Fruit fly (Drosophila melanogaster) S2 (cell line): ENCODE data around the gene Tim8.

Source experiments
- CG8478 ChIP-seq: fragments of >200 bp; optimal IDR thresholded peaks from 2 replicates; lab custom pipeline; 2018
- CTCF ChIP-seq, 2 experiments: fragments of >200 bp; optimal IDR thresholded peaks; 2 replicates each; lab custom pipeline; 2018

Gene Tim8

dm6 chrX:11382588-11382987 lies 14.3 kb downstream of the Tim8 start:
- no peak for TF ChIP-seq CG8478 (lab: Kevin White, UChicago)
- no peak for TF ChIP-seq CTCF (optimal IDR thresholded peaks at IDR 0.05; lab: Kevin White, UChicago)

dm6 chrX:11383530-11383929 lies 15.3 kb downstream of the Tim8 start:
- TF ChIP-seq CTCF (optimal IDR thresholded peaks at IDR 0.05; lab: Kevin White, UChicago) (no peak), CG8478 (lab: Kevin White, UChicago) (no peak)

- TF ChIP-seq CTCF (optimal IDR thresholded peaks at IDR 0.05; lab: Kevin White, UChicago) = no peak
- no peak for TF ChIP-seq CG8478 (lab: Kevin White, UChicago)
These were observed 15.8 kb downstream of the Tim8 start for dm6 chrX:11384023-11384444.

dm6 chrX:11385498-11385897 lies 17.3 kb downstream of the Tim8 start:
- TF ChIP-seq CTCF (optimal IDR thresholded peaks at IDR 0.05; lab: Kevin White, UChicago) (no peak), CG8478 (lab: Kevin White, UChicago) (no peak)

- no peak for TF ChIP-seq CG8478 (lab: Kevin White, UChicago)
- no peak for TF ChIP-seq CTCF (optimal IDR thresholded peaks at IDR 0.05; lab: Kevin White, UChicago)
These were observed 21.5 kb downstream of the Tim8 start for dm6 chrX:11389494-11390447.

- no peak for TF ChIP-seq CTCF (optimal IDR thresholded peaks at IDR 0.05; lab: Kevin White, UChicago)
- no peak for TF ChIP-seq CG8478 (lab: Kevin White, UChicago)
These were observed 22.5 kb downstream of the Tim8 start for dm6 chrX:11390625-11391363.

- TF ChIP-seq CTCF (optimal IDR thresholded peaks at IDR 0.05; lab: Kevin White, UChicago) = no peak
- no peak for TF ChIP-seq CG8478 (lab: Kevin White, UChicago)
These were observed 23.2 kb downstream of the Tim8 start for dm6 chrX:11391364-11391915.

- TF ChIP-seq CG8478 (lab: Kevin White, UChicago) = no peak
- TF ChIP-seq CTCF (optimal IDR thresholded peaks at IDR 0.05; lab: Kevin White, UChicago) = no peak
These were observed 24.9 kb downstream of the Tim8 start for dm6 chrX:11393003-11393620.

dm6 chrX:11404247-11404646 lies 36.0 kb downstream of the Tim8 start:
- no peak for TF ChIP-seq CG8478 (lab: Kevin White, UChicago)
- no peak for TF ChIP-seq CTCF (optimal IDR thresholded peaks at IDR 0.05; lab: Kevin White, UChicago)

dm6 chrX:11409647-11410046 lies 41.4 kb downstream of the Tim8 start, which contains the start of gene CG15196:
TSS of gene CG15196 (plus strand) at chrX:11409947.
- TF ChIP-seq CTCF (optimal IDR thresholded peaks at IDR 0.05; lab: Kevin White, UChicago) (no peak), CG8478 (lab: Kevin White, UChicago) (no peak)

- TF ChIP-seq CG8478 (lab: Kevin White, UChicago) = no peak
- TF ChIP-seq CTCF (optimal IDR thresholded peaks at IDR 0.05; lab: Kevin White, UChicago) = no peak
These were observed 44.8 kb downstream of the Tim8 start, which contains the start of gene Gr10b for dm6 chrX:11413090-11413489. TSS of gene Gr10b (minus strand) at chrX:11413190.

- no peak for TF ChIP-seq CTCF (optimal IDR thresholded peaks at IDR 0.05; lab: Kevin White, UChicago)
- no peak for TF ChIP-seq CG8478 (lab: Kevin White, UChicago)
These were observed 49.1 kb downstream of the Tim8 start, which contains the start of the genes Gr10a and Or10a for dm6 chrX:11417322-11417721. TSS of gene Gr10a (minus strand) at chrX:11417422. TSS of gene Or10a (minus strand) at chrX:11417422.
